Worm (Caenorhabditis elegans) whole organism, young adult: Measurements from ENCODE around the gene C53D6.7.

ENCODE experiments used
- C06A6.2 ChIP-seq: fragments of 200-800 bp; sonication (Bioruptor generic); conservative IDR thresholded peaks from 2 replicates; pipeline ENCODE4 v1.3.6; 2022; ENCODE audit warnings: missing genetic modification characterization, missing compliant biosample characterization
- F10E7.11 ChIP-seq: sonication (generic microtip); optimal IDR thresholded peaks from 2 replicates; lab custom pipeline; 2017; ENCODE audit warnings: mild to moderate bottlenecking, missing genetic modification characterization, moderate library complexity, missing compliant biosample characterization
- F22D6.2 ChIP-seq: sonication (generic microtip); optimal IDR thresholded peaks from 2 replicates; lab custom pipeline; 2016; ENCODE audit warnings: mild to moderate bottlenecking, missing genetic modification characterization, missing compliant biosample characterization
- F23B12.7 ChIP-seq: sonication (generic microtip); optimal IDR thresholded peaks from 2 replicates; lab custom pipeline; 2017; ENCODE audit warnings: missing genetic modification characterization, mild to moderate bottlenecking, missing compliant biosample characterization, antibody characterized with exemption, moderate library complexity; ENCODE audit not compliant: insufficient read depth
- F57C9.4 ChIP-seq: sonication (generic microtip); optimal IDR thresholded peaks from 2 replicates; lab custom pipeline; 2017; ENCODE audit warnings: mild to moderate bottlenecking, missing genetic modification characterization, missing compliant biosample characterization
- Y56A3A.18 ChIP-seq: fragments of 200-800 bp; sonication (Bioruptor generic); IDR thresholded peaks from 2 replicates; pipeline ENCODE4 v1.3.6; 2022; ENCODE audit warnings: missing genetic modification reagents, missing genetic modification characterization, missing compliant biosample characterization
- Y95B8A.8 ChIP-seq: fragments of 200-800 bp; sonication (Bioruptor generic); IDR thresholded peaks from 2 replicates; pipeline ENCODE4 v1.3.6; 2022; ENCODE audit warnings: missing genetic modification reagents, missing genetic modification characterization, missing compliant biosample characterization
- ZK185.1 ChIP-seq: sonication (generic microtip); optimal IDR thresholded peaks from 2 replicates; lab custom pipeline; 2016; ENCODE audit warnings: mild to moderate bottlenecking, missing genetic modification characterization, missing compliant biosample characterization; ENCODE audit not compliant: poor library complexity, severe bottlenecking
- aptf-3 ChIP-seq: fragments of 200-800 bp; sonication (Bioruptor generic); IDR thresholded peaks from 2 replicates; pipeline ENCODE4 v1.3.6; 2022; ENCODE audit warnings: missing genetic modification characterization, missing compliant biosample characterization
- athp-1 ChIP-seq: sonication (generic microtip); optimal IDR thresholded peaks from 2 replicates; lab custom pipeline; 2017; ENCODE audit warnings: mild to moderate bottlenecking, missing genetic modification characterization, missing compliant biosample characterization
- attf-5 ChIP-seq: fragments of 200-800 bp; sonication (Bioruptor generic); optimal IDR thresholded peaks from 2 replicates; lab custom pipeline; 2018; ENCODE audit warnings: mild to moderate bottlenecking, missing genetic modification characterization, missing compliant biosample characterization
- ccch-3 ChIP-seq: fragments of 200-800 bp; sonication (Bioruptor generic); optimal IDR thresholded peaks from 2 replicates; lab custom pipeline; 2018; ENCODE audit warnings: mild to moderate bottlenecking, missing genetic modification characterization, missing compliant biosample characterization
- cebp-2 ChIP-seq: fragments of 200-800 bp; sonication (Bioruptor generic); IDR thresholded peaks from 2 replicates; pipeline ENCODE4 v1.3.6; 2022; ENCODE audit warnings: missing genetic modification characterization, missing compliant biosample characterization
- ceh-58 ChIP-seq: fragments of 200-800 bp; sonication (Bioruptor generic); IDR thresholded peaks from 2 replicates; pipeline ENCODE4 v1.3.6; 2022; ENCODE audit warnings: missing genetic modification characterization, missing compliant biosample characterization
- ceh-79 ChIP-seq: sonication (generic microtip); optimal IDR thresholded peaks from 2 replicates; lab custom pipeline; 2017; ENCODE audit warnings: mild to moderate bottlenecking, missing genetic modification characterization, missing compliant biosample characterization
- dox-1 ChIP-seq: fragments of 200-800 bp; sonication (Bioruptor generic); IDR thresholded peaks from 2 replicates; pipeline ENCODE4 v1.3.6; 2022; ENCODE audit warnings: missing genetic modification reagents, missing genetic modification characterization, missing compliant biosample characterization
- dpl-1 ChIP-seq: fragments of 150-350 bp; optimal IDR thresholded peaks from 2 replicates; lab custom pipeline; 2014; ENCODE audit warnings: missing biosample characterization, missing genetic modification reagents, missing genetic modification characterization
- egl-44 ChIP-seq: fragments of 200-800 bp; sonication (Bioruptor generic); IDR thresholded peaks from 2 replicates; pipeline ENCODE4 v1.3.6; 2022; ENCODE audit warnings: missing genetic modification reagents, missing genetic modification characterization, missing compliant biosample characterization
- fkh-3 ChIP-seq: sonication (generic microtip); optimal IDR thresholded peaks from 2 replicates; lab custom pipeline; 2016; ENCODE audit warnings: mild to moderate bottlenecking, missing genetic modification characterization, missing compliant biosample characterization
- hlh-26 ChIP-seq: fragments of 200-800 bp; sonication (Bioruptor generic); conservative IDR thresholded peaks from 2 replicates; pipeline ENCODE4 v1.3.6; 2022; ENCODE audit warnings: missing genetic modification reagents, missing genetic modification characterization, missing compliant biosample characterization
- hmg-20 ChIP-seq: fragments of 200-800 bp; sonication (Bioruptor generic); IDR thresholded peaks from 2 replicates; pipeline ENCODE4 v1.3.6; 2022; ENCODE audit warnings: missing genetic modification reagents, missing genetic modification characterization, missing compliant biosample characterization
- hrde-1 ChIP-seq: sonication (generic microtip); optimal IDR thresholded peaks from 2 replicates; lab custom pipeline; 2016; ENCODE audit warnings: missing genetic modification characterization, mild to moderate bottlenecking, missing compliant biosample characterization, moderate library complexity, missing genotype, missing genetic modification reagents, borderline replicate concordance
- hsf-1 ChIP-seq: fragments of 200-800 bp; sonication (Bioruptor generic); IDR thresholded peaks from 2 replicates; pipeline ENCODE4 v1.3.6; 2022; ENCODE audit warnings: missing genetic modification reagents, missing genetic modification characterization, missing compliant biosample characterization
- let-607 ChIP-seq, 2 experiments: fragments of 200-800 bp in 1 of 2; sonication (Bioruptor generic) in 1 of 2; sonication (generic microtip) in 1 of 2; optimal IDR thresholded peaks; 2 replicates each; lab custom pipeline; 2016 to 2018; ENCODE audit warnings: mild to moderate bottlenecking in 2 of 2, missing compliant biosample characterization in 2 of 2, missing genetic modification characterization in 2 of 2, moderate library complexity in 2 of 2, missing genotype in 1 of 2
- lin-26 ChIP-seq: fragments of 200-800 bp; sonication (Bioruptor generic); IDR thresholded peaks from 2 replicates; pipeline ENCODE4 v1.3.6; 2022; ENCODE audit warnings: missing genetic modification reagents, missing genetic modification characterization, missing compliant biosample characterization
- lin-35 ChIP-seq, 3 experiments: fragments of 150-350 bp in 2 of 3; sonication (generic microtip) in 1 of 3; optimal IDR thresholded peaks; 2 replicates each; lab custom pipeline; 2014 to 2018; ENCODE audit warnings: missing biosample characterization in 3 of 3, missing genetic modification characterization in 3 of 3, missing genetic modification reagents in 3 of 3
- lin-54 ChIP-seq: fragments of 200-800 bp; sonication (Bioruptor generic); optimal IDR thresholded peaks from 2 replicates; lab custom pipeline; 2018; ENCODE audit warnings: mild to moderate bottlenecking, missing genetic modification characterization, missing compliant biosample characterization
- lir-1 ChIP-seq: fragments of 200-800 bp; sonication (Bioruptor generic); conservative IDR thresholded peaks from 2 replicates; pipeline ENCODE4 v1.3.6; 2022; ENCODE audit warnings: missing genetic modification reagents, missing genetic modification characterization, missing compliant biosample characterization
- lsl-1 ChIP-seq: fragments of 200-800 bp; sonication (Bioruptor generic); optimal IDR thresholded peaks from 2 replicates; lab custom pipeline; 2018; ENCODE audit warnings: mild to moderate bottlenecking, missing genetic modification characterization, moderate library complexity, missing compliant biosample characterization
- madf-10 ChIP-seq: sonication (generic microtip); optimal IDR thresholded peaks from 2 replicates; lab custom pipeline; 2016; ENCODE audit warnings: mild to moderate bottlenecking, missing genetic modification characterization, missing compliant biosample characterization
- madf-3 ChIP-seq: fragments of 200-800 bp; sonication (Bioruptor generic); IDR thresholded peaks from 2 replicates; pipeline ENCODE4 v1.3.6; 2022; ENCODE audit warnings: missing genetic modification reagents, missing genetic modification characterization, missing compliant biosample characterization
- madf-8 ChIP-seq: fragments of 200-800 bp; sonication (Bioruptor generic); conservative IDR thresholded peaks from 2 replicates; pipeline ENCODE4 v1.3.6; 2022; ENCODE audit warnings: missing genetic modification reagents, missing genetic modification characterization, missing compliant biosample characterization
- mcd-1 ChIP-seq: fragments of 200-800 bp; sonication (Bioruptor generic); IDR thresholded peaks from 2 replicates; pipeline ENCODE4 v1.3.6; 2022; ENCODE audit warnings: missing genetic modification reagents, missing genetic modification characterization, missing compliant biosample characterization
- mel-28 ChIP-seq: sonication (generic microtip); optimal IDR thresholded peaks from 2 replicates; lab custom pipeline; 2016; ENCODE audit warnings: borderline replicate concordance, mild to moderate bottlenecking, missing genetic modification characterization, missing compliant biosample characterization
- mxl-1 ChIP-seq: sonication (generic microtip); optimal IDR thresholded peaks from 2 replicates; lab custom pipeline; 2016; ENCODE audit warnings: missing genetic modification characterization, missing compliant biosample characterization
- nhr-120 ChIP-seq: fragments of 200-800 bp; sonication (Bioruptor generic); IDR thresholded peaks from 2 replicates; pipeline ENCODE4 v1.3.6; 2022; ENCODE audit warnings: missing genetic modification characterization, missing compliant biosample characterization
- nhr-27 ChIP-seq: fragments of 200-800 bp; sonication (Bioruptor generic); optimal IDR thresholded peaks from 2 replicates; lab custom pipeline; 2018; ENCODE audit warnings: mild to moderate bottlenecking, missing genetic modification characterization, moderate library complexity, missing compliant biosample characterization
- nhr-80 ChIP-seq: sonication (generic microtip); optimal IDR thresholded peaks from 2 replicates; lab custom pipeline; 2016; ENCODE audit warnings: missing genetic modification characterization, missing compliant biosample characterization
- pbrm-1 ChIP-seq: fragments of 200-800 bp; sonication (Bioruptor generic); IDR thresholded peaks from 2 replicates; pipeline ENCODE4 v1.3.6; 2022; ENCODE audit warnings: missing genetic modification reagents, missing genetic modification characterization, missing compliant biosample characterization
- rpc-1 ChIP-seq, 2 experiments: fragments of 150-350 bp in 1 of 2; sonication (generic microtip) in 1 of 2; optimal IDR thresholded peaks; 2 replicates each; lab custom pipeline; 2014 to 2018; ENCODE audit warnings: missing biosample characterization in 1 of 2, missing genetic modification characterization in 1 of 2, missing genetic modification reagents in 1 of 2, missing genotype in 1 of 2
- sea-2 ChIP-seq: fragments of 200-800 bp; sonication (Bioruptor generic); IDR thresholded peaks from 2 replicates; pipeline ENCODE4 v1.3.6; 2022; ENCODE audit warnings: missing genetic modification characterization, missing compliant biosample characterization
- snpc-1.3 ChIP-seq: sonication (generic microtip); optimal IDR thresholded peaks from 2 replicates; lab custom pipeline; 2017; ENCODE audit warnings: missing genetic modification characterization, mild to moderate bottlenecking, missing compliant biosample characterization, antibody characterized with exemption, moderate library complexity, missing genotype, missing genetic modification reagents; ENCODE audit not compliant: insufficient read depth
- snpc-4 ChIP-seq, 5 experiments: fragments of 150-350 bp in 1 of 5; sonication (generic microtip) in 4 of 5; optimal IDR thresholded peaks; 2 replicates each; lab custom pipeline; 2014 to 2018; ENCODE audit warnings: missing genetic modification characterization in 5 of 5, missing biosample characterization in 3 of 5, antibody characterized with exemption in 2 of 5, mild to moderate bottlenecking in 2 of 5, missing compliant biosample characterization in 2 of 5, missing genotype in 2 of 5, moderate library complexity in 2 of 5, missing genetic modification reagents in 1 of 5
- somi-1 ChIP-seq: fragments of 200-800 bp; sonication (Bioruptor generic); optimal IDR thresholded peaks from 2 replicates; lab custom pipeline; 2018; ENCODE audit warnings: mild to moderate bottlenecking, missing genetic modification characterization, missing compliant biosample characterization
- unc-130 ChIP-seq: sonication (generic microtip); optimal IDR thresholded peaks from 2 replicates; lab custom pipeline; 2016; ENCODE audit warnings: missing genetic modification reagents, missing genetic modification characterization, missing compliant biosample characterization
- xnd-1 ChIP-seq: sonication (generic microtip); optimal IDR thresholded peaks from 2 replicates; lab custom pipeline; 2016; ENCODE audit warnings: missing genotype, missing genetic modification reagents, missing genetic modification characterization, missing compliant biosample characterization
- ztf-6 ChIP-seq: fragments of 200-800 bp; sonication (Bioruptor generic); IDR thresholded peaks from 2 replicates; pipeline ENCODE4 v1.3.6; 2022; ENCODE audit warnings: missing genetic modification reagents, missing genetic modification characterization, missing compliant biosample characterization

Gene C53D6.7

DNA sequence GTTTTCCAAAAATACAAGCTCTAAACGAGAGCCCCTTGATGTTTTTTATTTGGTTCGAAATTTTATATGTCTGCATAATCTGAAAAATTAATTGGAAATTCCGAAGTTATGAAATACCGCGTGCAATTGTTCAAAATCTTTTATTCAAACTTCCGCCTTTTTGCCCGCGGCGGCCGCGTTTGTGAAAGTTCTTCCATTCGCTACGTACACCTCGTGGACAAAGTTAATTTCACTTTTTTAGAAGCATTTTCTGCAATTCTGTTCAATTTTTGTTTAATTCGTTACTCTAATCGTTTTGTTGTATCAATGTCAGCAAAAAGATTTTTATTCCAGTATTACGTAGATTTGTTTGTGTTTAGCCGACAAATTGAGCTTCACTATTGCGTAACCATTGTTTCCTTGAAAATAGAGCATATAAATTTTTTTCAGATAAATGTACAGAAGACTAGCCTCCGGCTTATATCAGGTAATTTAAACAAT lies 37.3 kb upstream of the C53D6.7 start, which contains the start of gene mppb-1 (continued):
- TF ChIP-seq hmg-20 (GFP tag; lab: Robert Waterston, UW) (no peak), cebp-2 (GFP tag; lab: Robert Waterston, UW) (no peak), egl-44 (GFP tag; lab: Robert Waterston, UW) (no peak), F57C9.4 (tag; lab: Kevin White, UChicago) (no peak), lin-26 (GFP tag; lab: Robert Waterston, UW) (no peak), Y56A3A.18 (GFP tag; lab: Robert Waterston, UW) (no peak), ZK185.1 (tag; lab: Kevin White, UChicago) (peak; percentile 96), F23B12.7 (tag; lab: Kevin White, UChicago) (peak; percentile 46), dpl-1 (GFP tag; lab: Kevin White, UChicago) (peak; percentile 82), nhr-80 (tag; lab: Kevin White, UChicago) (peak; percentile 1), lir-1 (GFP tag; lab: Robert Waterston, UW) (peak; percentile 82), aptf-3 (GFP tag; lab: Robert Waterston, UW) (no peak), F22D6.2 (tag; lab: Kevin White, UChicago) (peak; percentile 49), sea-2 (GFP tag; lab: Robert Waterston, UW) (no peak), attf-5 (GFP tag; lab: Kevin White, UChicago) (peak; percentile 40), hrde-1 (no peak), athp-1 (tag; lab: Kevin White, UChicago) (peak; percentile 14), madf-3 (GFP tag; lab: Robert Waterston, UW) (0 out of 2 replicates have a peak, but pooled peaks have one; percentile 60), hlh-26 (GFP tag; lab: Robert Waterston, UW) (no peak), snpc-1.3 (tag; lab: Kevin White, UChicago) (peak; percentile 29), ztf-6 (peak; percentile 41; the same call in 1 of the 2 replicates), lsl-1 (peak; percentile 52), madf-8 (GFP tag; lab: Robert Waterston, UW) (peak; percentile 40; the same call in 1 of the 2 replicates), ccch-3 (GFP tag; lab: Kevin White, UChicago) (peak; percentile 71), snpc-4 (GFP tag; optimal IDR thresholded peaks at IDR 0.05; lab: Kevin White, UChicago) (peak; percentile 2), snpc-4 (tag; optimal IDR thresholded peaks at IDR 0.05; lab: Kevin White, UChicago) (peak; percentile 8 to 52 (median 36)), pbrm-1 (GFP tag; lab: Robert Waterston, UW) (peak; percentile 64), C06A6.2 (GFP tag; lab: Robert Waterston, UW) (no peak), nhr-120 (GFP tag; lab: Robert Waterston, UW) (no peak), ceh-58 (GFP tag; lab: Robert Waterston, UW) (no peak), fkh-3 (no peak), lin-54 (GFP tag; lab: Kevin White, UChicago) (peak; percentile 96), mxl-1 (tag; lab: Kevin White, UChicago) (no peak), xnd-1 (tag; lab: Kevin White, UChicago) (no peak), rpc-1 (optimal IDR thresholded peaks at IDR 0.05; lab: Kevin White, UChicago) (no peak), rpc-1 (tag; optimal IDR thresholded peaks at IDR 0.05; lab: Kevin White, UChicago) (no peak), somi-1 (GFP tag; lab: Kevin White, UChicago) (no peak), dox-1 (GFP tag; lab: Robert Waterston, UW) (peak; percentile 74), F10E7.11 (tag; lab: Kevin White, UChicago) (no peak), ceh-79 (tag; lab: Kevin White, UChicago) (no peak), Y95B8A.8 (GFP tag; lab: Robert Waterston, UW) (no peak), madf-10 (tag; lab: Kevin White, UChicago) (peak; percentile 83), mel-28 (no peak), lin-35 (GFP tag; optimal IDR thresholded peaks at IDR 0.05; lab: Kevin White, UChicago) (peak; percentile 20 to 92 (median 48)), hsf-1 (0 out of 2 replicates have a peak, but pooled peaks have one; percentile 38), mcd-1 (GFP tag; lab: Robert Waterston, UW) (peak; percentile 72), nhr-27 (tag; lab: Kevin White, UChicago) (no peak), unc-130 (GFP tag; lab: Kevin White, UChicago) (peak; percentile 92), let-607 (tag; optimal IDR thresholded peaks at IDR 0.05; lab: Kevin White, UChicago) (peak in 1 of 2 experiments; percentile 59)
